Worm (Caenorhabditis elegans) whole organism, L3 larva: ENCODE data around the gene C34E10.12.

Experiments
- ZK546.5 ChIP-seq: sonication (generic microtip); optimal IDR thresholded peaks from 2 replicates; lab custom pipeline; 2017; ENCODE audit warnings: missing biosample characterization, missing genetic modification characterization
- aly-2 ChIP-seq: fragments of 150-350 bp; optimal IDR thresholded peaks from 2 replicates; lab custom pipeline; 2014; ENCODE audit warnings: missing biosample characterization, missing genetic modification characterization
- ama-1 ChIP-seq: fragments of 150-350 bp; optimal IDR thresholded peaks from 2 replicates; lab custom pipeline; 2018
- ceh-16 ChIP-seq: sonication (generic microtip); optimal IDR thresholded peaks from 2 replicates; lab custom pipeline; 2017; ENCODE audit warnings: missing biosample characterization, missing genetic modification characterization
- ceh-28 ChIP-seq: fragments of 150-350 bp; optimal IDR thresholded peaks from 2 replicates; lab custom pipeline; 2014; ENCODE audit warnings: missing biosample characterization, missing genetic modification reagents, missing genetic modification characterization
- ceh-82 ChIP-seq: fragments of 150-350 bp; optimal IDR thresholded peaks from 2 replicates; lab custom pipeline; 2014; ENCODE audit warnings: missing biosample characterization, missing genetic modification characterization
- ceh-9 ChIP-seq: sonication (generic microtip); optimal IDR thresholded peaks from 2 replicates; lab custom pipeline; 2018; ENCODE audit warnings: missing biosample characterization, missing genetic modification characterization
- daf-12 ChIP-seq: fragments of 150-350 bp; optimal IDR thresholded peaks from 2 replicates; lab custom pipeline; 2014; ENCODE audit warnings: missing biosample characterization, missing genetic modification reagents, missing genetic modification characterization
- egl-27 ChIP-seq: sonication (generic microtip); optimal IDR thresholded peaks from 4 replicates; lab custom pipeline; 2017; ENCODE audit warnings: missing biosample characterization, missing genetic modification reagents, missing genetic modification characterization
- egl-5 ChIP-seq: fragments of 150-350 bp; optimal IDR thresholded peaks from 2 replicates; lab custom pipeline; 2017; ENCODE audit warnings: missing biosample characterization, missing genetic modification reagents, missing genetic modification characterization, inconsistent platforms
- elt-1 ChIP-seq: fragments of 150-350 bp; optimal IDR thresholded peaks from 2 replicates; lab custom pipeline; 2014; ENCODE audit warnings: missing biosample characterization, missing genetic modification characterization
- elt-2 ChIP-seq: sonication (generic microtip); optimal IDR thresholded peaks from 2 replicates; lab custom pipeline; 2016; ENCODE audit warnings: missing genetic modification reagents, mild to moderate bottlenecking, missing genetic modification characterization, missing compliant biosample characterization
- eor-1 ChIP-seq, 2 experiments: fragments of 150-350 bp; optimal IDR thresholded peaks; 2 replicates each; lab custom pipeline; 2014 to 2018; ENCODE audit warnings: missing biosample characterization in 2 of 2, missing genetic modification characterization in 2 of 2
- fkh-10 ChIP-seq: sonication (generic microtip); optimal IDR thresholded peaks from 2 replicates; lab custom pipeline; 2017; ENCODE audit warnings: missing biosample characterization, missing genetic modification reagents, missing genetic modification characterization
- fos-1 ChIP-seq: fragments of 150-350 bp; optimal IDR thresholded peaks from 2 replicates; lab custom pipeline; 2014; ENCODE audit warnings: missing biosample characterization, missing genetic modification characterization
- hmg-11 ChIP-seq: sonication (generic microtip); optimal IDR thresholded peaks from 2 replicates; lab custom pipeline; 2016; ENCODE audit warnings: missing genetic modification characterization, missing compliant biosample characterization
- jun-1 ChIP-seq: fragments of 150-350 bp; optimal IDR thresholded peaks from 2 replicates; lab custom pipeline; 2014; ENCODE audit warnings: missing biosample characterization, missing genetic modification reagents, missing genetic modification characterization
- lin-15B ChIP-seq: fragments of 150-350 bp; optimal IDR thresholded peaks from 2 replicates; lab custom pipeline; 2014; ENCODE audit warnings: missing biosample characterization, missing genetic modification characterization
- lin-39 ChIP-seq: fragments of 150-350 bp; optimal IDR thresholded peaks from 2 replicates; lab custom pipeline; 2018; ENCODE audit warnings: missing biosample characterization, missing genetic modification reagents, missing genetic modification characterization
- mml-1 ChIP-seq: fragments of 150-350 bp; sonication (generic microtip); optimal IDR thresholded peaks from 3 replicates; lab custom pipeline; 2014; ENCODE audit warnings: missing biosample characterization, missing genetic modification characterization
- nfya-1 ChIP-seq: sonication (generic microtip); optimal IDR thresholded peaks from 2 replicates; lab custom pipeline; 2017; ENCODE audit warnings: missing genetic modification characterization, mild to moderate bottlenecking, missing compliant biosample characterization, antibody characterized with exemption, moderate library complexity; ENCODE audit not compliant: insufficient read depth
- nhr-11 ChIP-seq: fragments of 150-350 bp; optimal IDR thresholded peaks from 2 replicates; lab custom pipeline; 2014; ENCODE audit warnings: missing biosample characterization, missing genetic modification characterization
- nhr-12 ChIP-seq: fragments of 150-350 bp; optimal IDR thresholded peaks from 2 replicates; lab custom pipeline; 2014; ENCODE audit warnings: missing biosample characterization, missing genetic modification characterization
- nhr-23 ChIP-seq: fragments of 150-350 bp; optimal IDR thresholded peaks from 2 replicates; lab custom pipeline; 2014; ENCODE audit warnings: missing biosample characterization, missing genetic modification reagents, missing genetic modification characterization
- nhr-237 ChIP-seq: fragments of 150-350 bp; optimal IDR thresholded peaks from 2 replicates; lab custom pipeline; 2014; ENCODE audit warnings: missing biosample characterization, missing genetic modification characterization
- nhr-25 ChIP-seq: sonication (generic microtip); optimal IDR thresholded peaks from 2 replicates; lab custom pipeline; 2017; ENCODE audit warnings: missing biosample characterization, missing genetic modification characterization
- nhr-28 ChIP-seq: fragments of 150-350 bp; optimal IDR thresholded peaks from 2 replicates; lab custom pipeline; 2014; ENCODE audit warnings: missing biosample characterization, missing genetic modification characterization
- nhr-43 ChIP-seq: sonication (generic microtip); optimal IDR thresholded peaks from 2 replicates; lab custom pipeline; 2016; ENCODE audit warnings: mild to moderate bottlenecking, missing genetic modification characterization, missing compliant biosample characterization; ENCODE audit not compliant: poor library complexity, severe bottlenecking
- nhr-76 ChIP-seq: fragments of 150-350 bp; sonication (generic microtip); optimal IDR thresholded peaks from 5 replicates; lab custom pipeline; 2014; ENCODE audit warnings: missing biosample characterization, missing genetic modification characterization
- nhr-77 ChIP-seq: fragments of 150-350 bp; optimal IDR thresholded peaks from 2 replicates; lab custom pipeline; 2014; ENCODE audit warnings: missing biosample characterization, missing genetic modification characterization
- pha-4 ChIP-seq: fragments of 150-350 bp; optimal IDR thresholded peaks from 2 replicates; lab custom pipeline; 2014; ENCODE audit warnings: missing biosample characterization, missing genetic modification reagents, missing genetic modification characterization
- pqm-1 ChIP-seq: fragments of 150-350 bp; optimal IDR thresholded peaks from 2 replicates; lab custom pipeline; 2017; ENCODE audit warnings: missing biosample characterization, missing genetic modification characterization, inconsistent platforms
- sea-2 ChIP-seq: fragments of 150-350 bp; sonication (generic microtip); optimal IDR thresholded peaks from 4 replicates; lab custom pipeline; 2014; ENCODE audit warnings: missing biosample characterization, missing genetic modification reagents, missing genetic modification characterization
- snpc-4 ChIP-seq: fragments of 150-350 bp; optimal IDR thresholded peaks from 2 replicates; lab custom pipeline; 2014; ENCODE audit warnings: missing biosample characterization, missing genetic modification characterization
- tbx-2 ChIP-seq: sonication (generic microtip); optimal IDR thresholded peaks from 2 replicates; lab custom pipeline; 2016; ENCODE audit warnings: mild to moderate bottlenecking, missing genetic modification characterization, missing compliant biosample characterization
- unc-39 ChIP-seq: sonication (generic microtip); optimal IDR thresholded peaks from 4 replicates; lab custom pipeline; 2017; ENCODE audit warnings: missing biosample characterization, missing genetic modification characterization
- unc-62 ChIP-seq: fragments of 150-350 bp; sonication (generic microtip); optimal IDR thresholded peaks from 4 replicates; lab custom pipeline; 2014; ENCODE audit warnings: missing biosample characterization, missing genetic modification reagents, missing genetic modification characterization
- zag-1 ChIP-seq: fragments of 150-350 bp; optimal IDR thresholded peaks from 2 replicates; lab custom pipeline; 2014; ENCODE audit warnings: missing biosample characterization, missing genetic modification characterization
- ztf-11 ChIP-seq: fragments of 150-350 bp; optimal IDR thresholded peaks from 2 replicates; lab custom pipeline; 2014; ENCODE audit warnings: missing biosample characterization, missing genetic modification characterization
- ztf-4 ChIP-seq: fragments of 150-350 bp; optimal IDR thresholded peaks from 2 replicates; lab custom pipeline; 2014; ENCODE audit warnings: missing biosample characterization, missing genetic modification characterization

Gene C34E10.12

ce11 chrIII:5229511-5230250, 2.0 kb upstream of the C34E10.12 start:
- TF ChIP-seq zag-1 (tag; lab: Kevin White, UChicago) (no peak), pha-4 (tag; lab: Kevin White, UChicago) (no peak), egl-27 (tag; lab: Kevin White, UChicago) (no peak), fos-1 (tag; lab: Kevin White, UChicago) (no peak), nhr-43 (no peak), elt-2 (tag; lab: Kevin White, UChicago) (no peak), ceh-82 (tag; lab: Kevin White, UChicago) (no peak), ceh-16 (tag; lab: Kevin White, UChicago) (no peak), nhr-12 (tag; lab: Kevin White, UChicago) (no peak), sea-2 (no peak), nhr-77 (tag; lab: Kevin White, UChicago) (no peak), fkh-10 (GFP tag; lab: Kevin White, UChicago) (no peak), ama-1 (no peak)

- TF ChIP-seq lin-39 (tag; lab: Kevin White, UChicago), result no peak
- no peak for TF ChIP-seq elt-2 (tag; lab: Kevin White, UChicago)
- TF ChIP-seq nhr-25 (tag; lab: Kevin White, UChicago), result no peak
- no peak for TF ChIP-seq elt-1 (tag; lab: Kevin White, UChicago)
- no peak for TF ChIP-seq ceh-82 (tag; lab: Kevin White, UChicago)
- no peak for TF ChIP-seq eor-1 (tag; optimal IDR thresholded peaks at IDR 0.05; lab: Kevin White, UChicago)
- TF ChIP-seq unc-62, result no peak
- TF ChIP-seq nhr-43, result no peak
- no peak for TF ChIP-seq ztf-11
- TF ChIP-seq, all 47 proteins: peak for 0
Measured at ce11 chrIII:5228839-5229238, 1.2 kb upstream of the C34E10.12 start.

- TF ChIP-seq nhr-28 (tag; lab: Kevin White, UChicago) (no peak), ceh-28 (tag; lab: Kevin White, UChicago) (no peak), ZK546.5 (tag; lab: Kevin White, UChicago) (no peak), ztf-4 (tag; lab: Kevin White, UChicago) (no peak), unc-62 (no peak), elt-2 (tag; lab: Kevin White, UChicago) (no peak), nhr-237 (tag; lab: Kevin White, UChicago) (no peak), eor-1 (tag; optimal IDR thresholded peaks at IDR 0.05; lab: Kevin White, UChicago) (no peak), pha-4 (tag; lab: Kevin White, UChicago) (no peak), nfya-1 (tag; lab: Kevin White, UChicago) (no peak), nhr-23 (tag; lab: Kevin White, UChicago) (no peak), lin-15B (tag; lab: Kevin White, UChicago) (no peak), ceh-16 (tag; lab: Kevin White, UChicago) (no peak), snpc-4 (tag; lab: Kevin White, UChicago) (no peak), nhr-43 (no peak), ceh-82 (tag; lab: Kevin White, UChicago) (no peak), nhr-25 (tag; lab: Kevin White, UChicago) (no peak), jun-1 (tag; lab: Kevin White, UChicago) (no peak)
Measured at ce11 chrIII:5225321-5225720, 2.4 kb downstream of the C34E10.12 start, which contains the start of gene nex-1. Gene nex-1 (plus strand): TSS chrIII:5225621.

ce11 chrIII:5224908-5225307, 2.8 kb downstream of the C34E10.12 start:
- TF ChIP-seq pqm-1 (tag; lab: Kevin White, UChicago) (peak; percentile 12), nhr-77 (tag; lab: Kevin White, UChicago) (no peak), pha-4 (tag; lab: Kevin White, UChicago) (peak; percentile 12), eor-1 (tag; optimal IDR thresholded peaks at IDR 0.05; lab: Kevin White, UChicago) (no peak), ceh-9 (tag; lab: Kevin White, UChicago) (no peak), fos-1 (tag; lab: Kevin White, UChicago) (peak; percentile 10), lin-15B (tag; lab: Kevin White, UChicago) (no peak), snpc-4 (tag; lab: Kevin White, UChicago) (no peak), unc-62 (no peak), unc-39 (tag; lab: Kevin White, UChicago) (no peak), ztf-11 (no peak), sea-2 (no peak), mml-1 (tag; lab: Kevin White, UChicago) (no peak), elt-1 (tag; lab: Kevin White, UChicago) (no peak), egl-5 (tag; lab: Kevin White, UChicago) (no peak), jun-1 (tag; lab: Kevin White, UChicago) (peak; percentile 44), nhr-12 (tag; lab: Kevin White, UChicago) (no peak), daf-12 (tag; lab: Kevin White, UChicago) (no peak), nhr-76 (tag; lab: Kevin White, UChicago) (no peak), nfya-1 (tag; lab: Kevin White, UChicago) (peak; percentile 28), egl-27 (tag; lab: Kevin White, UChicago) (peak; percentile 3), nhr-43 (no peak), fkh-10 (GFP tag; lab: Kevin White, UChicago) (no peak), hmg-11 (tag; lab: Kevin White, UChicago) (no peak), aly-2 (tag; lab: Kevin White, UChicago) (no peak), nhr-23 (tag; lab: Kevin White, UChicago) (peak; percentile 44), nhr-11 (tag; lab: Kevin White, UChicago) (no peak), nhr-237 (tag; lab: Kevin White, UChicago) (no peak), tbx-2 (no peak), ceh-16 (tag; lab: Kevin White, UChicago) (no peak), elt-2 (tag; lab: Kevin White, UChicago) (peak; percentile 37), ama-1 (peak; percentile 20), nhr-25 (tag; lab: Kevin White, UChicago) (no peak)
- TF ChIP-seq, all 47 proteins: peak for 9
